Worm (Caenorhabditis elegans) whole organism, midembryonic: ENCODE results near the gene gly-13.

Source experiments
- T22C8.4 ChIP-seq: fragments of 200-800 bp; sonication (Bioruptor generic); IDR thresholded peaks from 2 replicates; pipeline ENCODE4 v1.3.6; 2022; ENCODE audit warnings: missing genetic modification characterization, missing compliant biosample characterization
- flt-1 ChIP-seq: fragments of 200-800 bp; sonication (Bioruptor generic); IDR thresholded peaks from 2 replicates; pipeline ENCODE4 v1.3.6; 2022; ENCODE audit warnings: missing genetic modification characterization, missing compliant biosample characterization
- klf-2 ChIP-seq: fragments of 200-800 bp; sonication (Bioruptor generic); conservative IDR thresholded peaks from 2 replicates; pipeline ENCODE4 v1.3.6; 2022; ENCODE audit warnings: missing genetic modification reagents, missing genetic modification characterization, missing compliant biosample characterization
- tab-1 ChIP-seq: fragments of 200-800 bp; sonication (Bioruptor generic); IDR thresholded peaks from 2 replicates; pipeline ENCODE4 v1.3.6; 2022; ENCODE audit warnings: missing genetic modification characterization, missing compliant biosample characterization
- ztf-29 ChIP-seq: fragments of 200-800 bp; sonication (Bioruptor generic); IDR thresholded peaks from 2 replicates; pipeline ENCODE4 v1.3.6; 2022; ENCODE audit warnings: missing genetic modification reagents, missing genetic modification characterization, missing compliant biosample characterization

- no peak for TF ChIP-seq klf-2
- no peak for TF ChIP-seq flt-1
- no peak for TF ChIP-seq tab-1 (GFP tag; lab: Robert Waterston, UW)
- TF ChIP-seq ztf-29 (GFP tag; lab: Robert Waterston, UW) = no peak
- TF ChIP-seq T22C8.4 (GFP tag; lab: Robert Waterston, UW) = no peak
These were observed 29.9 kb downstream of the gly-13 start for ce11 chrX:9266512-9266911.
